Worm (Caenorhabditis elegans) whole organism, midembryonic: ENCODE results near the gene F19H6.6.

Experiments
- T22C8.4 ChIP-seq: fragments of 200-800 bp; sonication (Bioruptor generic); IDR thresholded peaks from 2 replicates; pipeline ENCODE4 v1.3.6; 2022; ENCODE audit warnings: missing genetic modification characterization, missing compliant biosample characterization
- cog-1 ChIP-seq: sonication (generic microtip); optimal IDR thresholded peaks from 2 replicates; lab custom pipeline; 2016; ENCODE audit warnings: missing genetic modification characterization, missing compliant biosample characterization
- tab-1 ChIP-seq: fragments of 200-800 bp; sonication (Bioruptor generic); IDR thresholded peaks from 2 replicates; pipeline ENCODE4 v1.3.6; 2022; ENCODE audit warnings: missing genetic modification characterization, missing compliant biosample characterization
- ztf-23 ChIP-seq: fragments of 200-800 bp; sonication (Bioruptor generic); IDR thresholded peaks from 2 replicates; pipeline ENCODE4 v1.3.6; 2022; ENCODE audit warnings: missing genetic modification reagents, missing genetic modification characterization, missing compliant biosample characterization

DNA sequence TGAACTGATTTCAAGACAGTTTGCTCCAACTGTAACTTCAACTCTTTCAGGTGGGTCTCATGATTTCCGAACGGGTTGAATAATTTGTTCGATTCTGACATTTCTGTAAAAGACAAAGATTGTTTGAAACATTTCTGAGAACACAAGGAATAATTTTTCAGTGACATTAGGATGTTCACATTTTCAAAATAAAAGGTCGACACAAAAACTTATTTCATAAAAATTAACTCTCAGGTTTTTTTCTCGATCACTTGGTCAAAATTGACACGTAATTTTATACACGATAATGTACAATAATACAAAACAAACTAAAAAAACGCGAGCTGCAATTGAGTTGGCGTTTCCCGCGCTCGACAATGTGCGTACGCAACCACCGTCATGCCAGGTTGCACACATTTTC, 10.7 kb downstream of the F19H6.6 start, which contains the start of gene rif-1.2:
- TF ChIP-seq ztf-23 (GFP tag; lab: Robert Waterston, UW) = no peak
- no peak for TF ChIP-seq tab-1
- TF ChIP-seq cog-1 (tag; lab: Kevin White, UChicago) = no peak
- no peak for TF ChIP-seq T22C8.4 (GFP tag; lab: Robert Waterston, UW)
